Fruit fly (Drosophila melanogaster) whole organism, embryonic: ENCODE measurements around the gene CG2955.

ENCODE experiments used
- Ada2b ChIP-seq: fragments of 200-800 bp; sonication (Bioruptor generic); IDR thresholded peaks from 2 replicates; pipeline ENCODE4 v1.3.6; 2022; ENCODE audit warnings: missing biosample characterization, missing genetic modification characterization
- Adf1 ChIP-seq: fragments of 200-800 bp; sonication (Bioruptor generic); IDR thresholded peaks from 2 replicates; pipeline ENCODE4 v1.3.6; 2022; ENCODE audit warnings: missing biosample characterization, missing genetic modification characterization
- B-H1 ChIP-seq: fragments of 200-800 bp; sonication (Bioruptor generic); IDR thresholded peaks from 3 replicates; pipeline ENCODE4 v1.3.6; 2022; ENCODE audit warnings: missing biosample characterization, missing genetic modification characterization
- Bgb ChIP-seq: fragments of 200-800 bp; sonication (Bioruptor generic); IDR thresholded peaks from 2 replicates; pipeline ENCODE4 v1.3.6; 2022; ENCODE audit warnings: missing biosample characterization, missing genetic modification characterization; ENCODE audit not compliant: partially characterized antibody
- CG10543 ChIP-seq: fragments of 200-800 bp; sonication (Bioruptor generic); optimal IDR thresholded peaks from 3 replicates; lab custom pipeline; 2017; ENCODE audit warnings: missing biosample characterization, mild to moderate bottlenecking, missing genetic modification characterization, moderate library complexity
- CG10565 ChIP-seq: fragments of 200-800 bp; sonication (Bioruptor generic); optimal IDR thresholded peaks from 3 replicates; lab custom pipeline; 2016; ENCODE audit warnings: missing biosample characterization, mild to moderate bottlenecking, missing genetic modification characterization
- CG10979 ChIP-seq: fragments of 200-800 bp; sonication (Bioruptor generic); optimal IDR thresholded peaks from 2 replicates; lab custom pipeline; 2018; ENCODE audit warnings: missing biosample characterization, mild to moderate bottlenecking, missing genetic modification characterization, moderate library complexity
- CG11085 ChIP-seq: fragments of 200-800 bp; sonication (Bioruptor generic); IDR thresholded peaks from 2 replicates; pipeline ENCODE4 v1.3.6; 2022; ENCODE audit warnings: missing biosample characterization, missing genetic modification characterization
- CG12299 ChIP-seq: fragments of 200-800 bp; sonication (Bioruptor generic); optimal IDR thresholded peaks from 2 replicates; lab custom pipeline; 2018; ENCODE audit warnings: missing biosample characterization, mild to moderate bottlenecking, missing genetic modification characterization
- CG1233 ChIP-seq: fragments of 200-800 bp; sonication (Bioruptor generic); optimal IDR thresholded peaks from 4 replicates; lab custom pipeline; 2018; ENCODE audit warnings: missing biosample characterization, mild to moderate bottlenecking, missing genetic modification characterization
- CG14050 ChIP-seq: fragments of 200-800 bp; sonication (Bioruptor generic); IDR thresholded peaks from 3 replicates; pipeline ENCODE4 v1.3.6; 2022; ENCODE audit warnings: missing biosample characterization, missing genetic modification characterization
- CG15073 ChIP-seq: fragments of 200-800 bp; sonication (Bioruptor generic); optimal IDR thresholded peaks from 2 replicates; lab custom pipeline; 2016; ENCODE audit warnings: missing biosample characterization, missing genetic modification characterization
- CG2712 ChIP-seq: fragments of 200-800 bp; optimal IDR thresholded peaks from 3 replicates; lab custom pipeline; 2019; ENCODE audit warnings: missing biosample characterization, mild to moderate bottlenecking, missing genetic modification characterization, moderate library complexity
- CG30020 ChIP-seq: fragments of 200-800 bp; optimal IDR thresholded peaks from 2 replicates; lab custom pipeline; 2019; ENCODE audit warnings: missing biosample characterization, mild to moderate bottlenecking, missing genetic modification characterization, moderate library complexity
- CG3163 ChIP-seq: fragments of 200-800 bp; sonication (Bioruptor generic); optimal IDR thresholded peaks from 3 replicates; lab custom pipeline; 2016; ENCODE audit warnings: missing biosample characterization, missing genetic modification characterization
- CG32532 ChIP-seq: fragments of 200-800 bp; sonication (Bioruptor generic); IDR thresholded peaks from 2 replicates; pipeline ENCODE4 v1.3.6; 2022; ENCODE audit warnings: missing biosample characterization, missing genetic modification characterization
- CG3407 ChIP-seq: fragments of 200-800 bp; sonication (Bioruptor generic); optimal IDR thresholded peaks from 2 replicates; lab custom pipeline; 2018; ENCODE audit warnings: missing biosample characterization, mild to moderate bottlenecking, missing genetic modification characterization
- CG42726 ChIP-seq: fragments of 200-800 bp; sonication (Bioruptor generic); IDR thresholded peaks from 2 replicates; pipeline ENCODE4 v1.3.6; 2022; ENCODE audit warnings: missing biosample characterization, missing genetic modification characterization; ENCODE audit not compliant: partially characterized antibody
- CG6683 ChIP-seq: fragments of 200-800 bp; sonication (Bioruptor generic); optimal IDR thresholded peaks from 2 replicates; lab custom pipeline; 2017; ENCODE audit warnings: missing biosample characterization, mild to moderate bottlenecking, missing genetic modification characterization, missing genetic modification reagents
- CG7372 ChIP-seq: fragments of 200-800 bp; sonication (Bioruptor generic); IDR thresholded peaks from 2 replicates; pipeline ENCODE4 v1.3.6; 2022; ENCODE audit warnings: missing biosample characterization, missing genetic modification characterization
- CG7556 ChIP-seq: fragments of 200-800 bp; sonication (Bioruptor generic); optimal IDR thresholded peaks from 2 replicates; lab custom pipeline; 2017; ENCODE audit warnings: missing biosample characterization, mild to moderate bottlenecking, missing genetic modification characterization
- CG8924 ChIP-seq: fragments of 200-800 bp; optimal IDR thresholded peaks from 3 replicates; lab custom pipeline; 2019; ENCODE audit warnings: missing biosample characterization, mild to moderate bottlenecking, missing genetic modification characterization, moderate library complexity
- CG8944 ChIP-seq: fragments of 200-800 bp; sonication (Bioruptor generic); optimal IDR thresholded peaks from 3 replicates; lab custom pipeline; 2016; ENCODE audit warnings: missing biosample characterization, missing genetic modification characterization
- CG9797 ChIP-seq: fragments of 200-800 bp; sonication (Bioruptor generic); optimal IDR thresholded peaks from 3 replicates; lab custom pipeline; 2018; ENCODE audit warnings: missing biosample characterization, mild to moderate bottlenecking, missing genetic modification characterization
- CTCF ChIP-seq: fragments of 200-800 bp; sonication (Bioruptor generic); optimal IDR thresholded peaks from 2 replicates; lab custom pipeline; 2017; ENCODE audit warnings: missing biosample characterization, mild to moderate bottlenecking, missing genetic modification characterization, moderate library complexity
- Camta ChIP-seq: fragments of 200-800 bp; sonication (Bioruptor generic); optimal IDR thresholded peaks from 2 replicates; lab custom pipeline; 2016; ENCODE audit warnings: missing biosample characterization, missing genetic modification characterization
- Elba2 ChIP-seq: fragments of 200-800 bp; sonication (Bioruptor generic); optimal IDR thresholded peaks from 3 replicates; lab custom pipeline; 2016; ENCODE audit warnings: missing biosample characterization, missing genetic modification characterization
- GATAe ChIP-seq: fragments of 200-800 bp; sonication (Bioruptor generic); conservative IDR thresholded peaks from 2 replicates; pipeline ENCODE4 v1.3.6; 2022; ENCODE audit warnings: missing biosample characterization, missing genetic modification characterization
- Gsc ChIP-seq: fragments of 200-800 bp; sonication (Bioruptor generic); IDR thresholded peaks from 2 replicates; pipeline ENCODE4 v1.3.6; 2022; ENCODE audit warnings: missing biosample characterization, missing genetic modification characterization
- H2.0 ChIP-seq: fragments of 200-800 bp; sonication (Bioruptor generic); IDR thresholded peaks from 2 replicates; pipeline ENCODE4 v1.3.6; 2022; ENCODE audit warnings: missing biosample characterization, missing genetic modification characterization
- HLHmδ ChIP-seq: fragments of 200-800 bp; sonication (Bioruptor generic); optimal IDR thresholded peaks from 2 replicates; lab custom pipeline; 2018; ENCODE audit warnings: missing biosample characterization, mild to moderate bottlenecking, missing genetic modification characterization, moderate library complexity
- HmgD ChIP-seq: fragments of 200-800 bp; sonication (Bioruptor generic); optimal IDR thresholded peaks from 3 replicates; lab custom pipeline; 2016; ENCODE audit warnings: missing biosample characterization, missing genetic modification characterization
- Mad ChIP-seq: fragments of 200-800 bp; sonication (Bioruptor generic); optimal IDR thresholded peaks from 2 replicates; lab custom pipeline; 2016; ENCODE audit warnings: missing biosample characterization, missing genetic modification characterization
- Ravus ChIP-seq: fragments of 200-800 bp; sonication (Bioruptor generic); IDR thresholded peaks from 2 replicates; pipeline ENCODE4 v1.3.6; 2022; ENCODE audit warnings: missing biosample characterization, missing genetic modification characterization
- Stat92E ChIP-seq, 3 experiments: fragments of >200 bp in 2 of 3; fragments of 200-800 bp in 1 of 3; sonication (Bioruptor generic) in 1 of 3; optimal IDR thresholded peaks; 2 replicates each; lab custom pipeline; 2017 to 2019; ENCODE audit warnings: missing biosample characterization in 3 of 3, missing genetic modification characterization in 3 of 3, mild to moderate bottlenecking in 1 of 3, moderate library complexity in 1 of 3
- ara ChIP-seq: fragments of 200-800 bp; sonication (Bioruptor generic); IDR thresholded peaks from 2 replicates; pipeline ENCODE4 v1.3.6; 2022; ENCODE audit warnings: missing biosample characterization, missing genetic modification characterization
- bowl ChIP-seq: fragments of 200-800 bp; sonication (Bioruptor generic); IDR thresholded peaks from 2 replicates; pipeline ENCODE4 v1.3.6; 2022; ENCODE audit warnings: missing biosample characterization, missing genetic modification characterization
- eyg ChIP-seq: fragments of 200-800 bp; sonication (Bioruptor generic); optimal IDR thresholded peaks from 3 replicates; lab custom pipeline; 2016; ENCODE audit warnings: missing biosample characterization, missing genetic modification characterization
- fu2 ChIP-seq: fragments of 200-800 bp; sonication (Bioruptor generic); optimal IDR thresholded peaks from 2 replicates; lab custom pipeline; 2016; ENCODE audit warnings: missing biosample characterization, missing genetic modification characterization
- gem ChIP-seq: fragments of 200-800 bp; sonication (Bioruptor generic); optimal IDR thresholded peaks from 2 replicates; lab custom pipeline; 2019; ENCODE audit warnings: missing biosample characterization, mild to moderate bottlenecking, missing genetic modification characterization, moderate library complexity
- gt ChIP-seq: fragments of 200-800 bp; sonication (Bioruptor generic); IDR thresholded peaks from 2 replicates; pipeline ENCODE4 v1.3.6; 2022; ENCODE audit warnings: missing biosample characterization, missing genetic modification characterization
- mam ChIP-seq: fragments of 200-800 bp; sonication (Bioruptor generic); optimal IDR thresholded peaks from 3 replicates; lab custom pipeline; 2016; ENCODE audit warnings: missing biosample characterization, missing genetic modification characterization
- mirr ChIP-seq: fragments of 200-800 bp; sonication (Bioruptor generic); optimal IDR thresholded peaks from 3 replicates; lab custom pipeline; 2018; ENCODE audit warnings: missing biosample characterization, mild to moderate bottlenecking, missing genetic modification characterization
- nerfin-2 ChIP-seq: fragments of 200-800 bp; sonication (Bioruptor generic); IDR thresholded peaks from 2 replicates; pipeline ENCODE4 v1.3.6; 2022; ENCODE audit warnings: missing biosample characterization, missing genetic modification characterization; ENCODE audit not compliant: partially characterized antibody
- org-1 ChIP-seq: fragments of 200-800 bp; sonication (Bioruptor generic); optimal IDR thresholded peaks from 2 replicates; lab custom pipeline; 2017; ENCODE audit warnings: missing biosample characterization, missing genetic modification characterization
- tap ChIP-seq: fragments of 200-800 bp; optimal IDR thresholded peaks from 3 replicates; lab custom pipeline; 2019; ENCODE audit warnings: missing biosample characterization, mild to moderate bottlenecking, missing genetic modification characterization, moderate library complexity
- usp ChIP-seq: fragments of >200 bp; optimal IDR thresholded peaks from 2 replicates; lab custom pipeline; 2017; ENCODE audit warnings: missing biosample characterization, missing genetic modification characterization
- vnd ChIP-seq: fragments of 200-800 bp; sonication (Bioruptor generic); IDR thresholded peaks from 3 replicates; pipeline ENCODE4 v1.3.6; 2022; ENCODE audit warnings: missing biosample characterization, missing genetic modification characterization; ENCODE audit not compliant: partially characterized antibody
- vvl ChIP-seq: fragments of 200-800 bp; sonication (Bioruptor generic); IDR thresholded peaks from 2 replicates; pipeline ENCODE4 v1.3.6; 2022; ENCODE audit warnings: missing biosample characterization, missing genetic modification characterization
- zfh1 ChIP-seq: fragments of 200-800 bp; sonication (Bioruptor generic); IDR thresholded peaks from 3 replicates; pipeline ENCODE4 v1.3.6; 2022; ENCODE audit warnings: missing biosample characterization, missing genetic modification characterization

CG2955 gene

dm6 chr2L:4118983-4119670 is 30.0 kb upstream of the CG2955 start (continued):
- TF ChIP-seq HLHmδ (peak; percentile 67), CG32532 (GFP tag; lab: Robert Waterston, UW) (peak; percentile 69), CG8944 (GFP tag; lab: Kevin White, UChicago) (peak; percentile 79), Camta (GFP tag; lab: Kevin White, UChicago) (peak; percentile 62), CG10565 (GFP tag; lab: Kevin White, UChicago) (peak; percentile 32), B-H1 (peak; percentile 65), tap (peak; percentile 74), CG7372 (GFP tag; lab: Robert Waterston, UW) (peak; percentile 72), CG6683 (GFP tag; lab: Kevin White, UChicago) (peak; percentile 41), CG14050 (GFP tag; lab: Robert Waterston, UW) (peak; percentile 68; the same call in 2 of the 3 replicates), gt (GFP tag; lab: Robert Waterston, UW) (peak; percentile 73), CG3163 (GFP tag; lab: Kevin White, UChicago) (peak; percentile 48), Stat92E (GFP tag; optimal IDR thresholded peaks at IDR 0.05; lab: Kevin White, UChicago) (peak in 1 of 3 experiments; percentile 82), org-1 (GFP tag; lab: Kevin White, UChicago) (peak; percentile 67), Mad (peak; percentile 49), CG30020 (tag; lab: Kevin White, UChicago) (peak; percentile 32), CG1233 (GFP tag; lab: Kevin White, UChicago) (peak; percentile 79), CG2712 (tag; lab: Kevin White, UChicago) (peak; percentile 91), vnd (GFP tag; lab: Robert Waterston, UW) (no peak), Gsc (GFP tag; lab: Robert Waterston, UW) (no peak), CG9797 (GFP tag; lab: Kevin White, UChicago) (no peak), CG15073 (peak; percentile 30), CG8924 (tag; lab: Kevin White, UChicago) (peak; percentile 74), fu2 (GFP tag; lab: Kevin White, UChicago) (peak; percentile 14), Ada2b (GFP tag; lab: Robert Waterston, UW) (peak; percentile 83), CG10543 (GFP tag; lab: Kevin White, UChicago) (peak; percentile 17), nerfin-2 (GFP tag; lab: Robert Waterston, UW) (no peak), Bgb (GFP tag; lab: Robert Waterston, UW) (no peak), gem (tag; lab: Kevin White, UChicago) (peak; percentile 91), CG11085 (GFP tag; lab: Robert Waterston, UW) (0 out of 2 replicates have a peak, but pooled peaks have one; percentile 50), eyg (no peak), Adf1 (GFP tag; lab: Robert Waterston, UW) (peak; percentile 27; the same call in 1 of the 2 replicates), CG12299 (tag; lab: Kevin White, UChicago) (peak; percentile 73), CG42726 (GFP tag; lab: Robert Waterston, UW) (no peak), ara (GFP tag; lab: Robert Waterston, UW) (peak; percentile 88), GATAe (GFP tag; lab: Robert Waterston, UW) (peak; percentile 25; the same call in 1 of the 2 replicates), H2.0 (GFP tag; lab: Robert Waterston, UW) (peak; percentile 65), Ravus (GFP tag; lab: Robert Waterston, UW) (peak; percentile 26), Elba2 (GFP tag; lab: Kevin White, UChicago) (peak; percentile 9), mam (GFP tag; lab: Kevin White, UChicago) (peak; percentile 71), mirr (GFP tag; lab: Kevin White, UChicago) (no peak), CG7556 (GFP tag; lab: Kevin White, UChicago) (peak; percentile 87), vvl (peak; percentile 89), zfh1 (GFP tag; lab: Robert Waterston, UW) (peak; percentile 91), usp (GFP tag; lab: Kevin White, UChicago) (no peak), HmgD (GFP tag; lab: Kevin White, UChicago) (no peak), CG10979 (peak; percentile 91), CTCF (GFP tag; lab: Kevin White, UChicago) (peak; percentile 44), CG3407 (peak; percentile 70), bowl (GFP tag; lab: Robert Waterston, UW) (no peak)
